Worm (Caenorhabditis elegans): ENCODE results near the gene F58G6.3.
A peak's percentile ranks its signal among the peaks of the same experiment; 100 is the strongest.

The F58G6.3 gene

DNA sequence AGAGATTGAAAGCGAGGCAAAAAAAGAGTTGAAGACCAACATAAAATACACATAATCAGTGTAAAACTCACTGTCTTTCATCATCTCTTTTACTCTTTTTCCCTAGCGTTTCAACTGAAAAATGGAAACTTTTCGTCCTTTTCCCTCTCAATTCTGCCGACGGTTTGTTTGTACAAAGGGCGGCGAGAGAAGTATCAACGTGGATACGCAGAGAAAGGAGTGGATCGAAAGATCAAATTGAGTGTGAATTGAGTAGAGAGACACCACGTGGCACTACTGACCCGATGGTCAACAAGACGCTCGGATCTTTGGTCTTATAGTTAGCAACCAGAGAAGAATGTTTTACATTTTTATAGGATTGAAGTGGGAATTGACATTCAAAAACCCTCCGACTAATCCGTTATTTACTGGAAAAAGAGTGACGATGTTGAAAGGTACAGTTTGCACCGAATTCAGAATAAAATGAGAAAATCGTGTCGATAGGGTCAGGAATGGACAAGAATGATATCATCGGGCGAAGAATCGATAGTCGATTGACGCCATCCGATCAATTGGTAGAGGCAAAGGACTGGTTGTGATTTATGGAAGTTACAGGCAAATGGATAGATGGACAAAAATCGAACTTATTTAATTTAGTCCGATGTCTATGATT lies 17.8 kb downstream of the F58G6.3 start (continued):
- peak; percentile 74 for TF ChIP-seq tbx-2 (tag; optimal IDR thresholded peaks at IDR 0.05)
- TF ChIP-seq ceh-90 (tag; optimal IDR thresholded peaks at IDR 0.05) = no peak
- TF ChIP-seq unc-62 (GFP tag; optimal IDR thresholded peaks at IDR 0.05) = no peak
- no peak for TF ChIP-seq zip-4 (GFP tag; optimal IDR thresholded peaks at IDR 0.05)
- peak in 2 of 3 experiments; percentile 14 to 39 for TF ChIP-seq dpl-1 (GFP tag; optimal IDR thresholded peaks at IDR 0.05)
- 0 out of 2 replicates have a peak, but pooled peaks have one; percentile 10 for TF ChIP-seq ceh-88 (GFP tag; IDR thresholded peaks at IDR 0.05)
- no peak for TF ChIP-seq egl-13 (tag; optimal IDR thresholded peaks at IDR 0.05)
- no peak for TF ChIP-seq dsc-1 (tag; optimal IDR thresholded peaks at IDR 0.05)
- no peak for TF ChIP-seq nhr-76 (tag; optimal IDR thresholded peaks at IDR 0.05)
- no peak for TF ChIP-seq mef-2 (tag; optimal IDR thresholded peaks at IDR 0.05)
- TF ChIP-seq snu-23 (GFP tag; optimal IDR thresholded peaks at IDR 0.05) = peak; percentile 83
- peak; percentile 30 for TF ChIP-seq rnt-1 (tag; optimal IDR thresholded peaks at IDR 0.05)
- peak in 1 of 2 experiments; percentile 69 for TF ChIP-seq lin-35 (GFP tag; optimal IDR thresholded peaks at IDR 0.05)
- no peak for TF ChIP-seq aha-1 (tag; optimal IDR thresholded peaks at IDR 0.05)
- TF ChIP-seq lir-3 (tag; optimal IDR thresholded peaks at IDR 0.05; ENCODE audit: poor library complexity) = peak; percentile 29
- no peak for TF ChIP-seq sup-37 (GFP tag; optimal IDR thresholded peaks at IDR 0.05)
- no peak for TF ChIP-seq ceh-8 (GFP tag; optimal IDR thresholded peaks at IDR 0.05)
- peak in 4 of 6 experiments; percentile 13 to 68 (median 24) for TF ChIP-seq elt-3 (tag; optimal IDR thresholded peaks at IDR 0.05)
- TF ChIP-seq snpc-4 (tag; optimal IDR thresholded peaks at IDR 0.05) = no peak
- TF ChIP-seq unc-30 (tag; optimal IDR thresholded peaks at IDR 0.05) = no peak
- peak; percentile 89 for TF ChIP-seq lin-14 (GFP tag; optimal IDR thresholded peaks at IDR 0.05)
- TF ChIP-seq grh-1 (GFP tag; IDR thresholded peaks at IDR 0.05) = 0 out of 2 replicates have a peak, but pooled peaks have one; percentile 16
- peak; percentile 20 for TF ChIP-seq unc-130 (tag; optimal IDR thresholded peaks at IDR 0.05)
- no peak for TF ChIP-seq nhr-28 (tag; optimal IDR thresholded peaks at IDR 0.05)
- peak; percentile 88 for TF ChIP-seq nhr-71 (tag; optimal IDR thresholded peaks at IDR 0.05)
- TF ChIP-seq unc-86 (tag; optimal IDR thresholded peaks at IDR 0.05) = no peak
- peak; percentile 16 for TF ChIP-seq fos-1 (tag; optimal IDR thresholded peaks at IDR 0.05)
- no peak for TF ChIP-seq nhr-12 (tag; optimal IDR thresholded peaks at IDR 0.05)
- TF ChIP-seq C16A3.4 (tag; optimal IDR thresholded peaks at IDR 0.05) = peak; percentile 40
- TF ChIP-seq nhr-85 (tag) = peak; percentile 98
- peak; percentile 60 for TF ChIP-seq elt-2 (tag; optimal IDR thresholded peaks at IDR 0.05)
- peak; percentile 10 for TF ChIP-seq jun-1 (tag; optimal IDR thresholded peaks at IDR 0.05)
- TF ChIP-seq zag-1 (tag; optimal IDR thresholded peaks at IDR 0.05) = no peak
- no peak for TF ChIP-seq ces-1 (GFP tag; optimal IDR thresholded peaks at IDR 0.05)
- no peak for TF ChIP-seq Y116A8C.19 (tag; optimal IDR thresholded peaks at IDR 0.05; ENCODE audit: borderline replicate concordance)
- TF ChIP-seq F16B12.6 (tag; optimal IDR thresholded peaks at IDR 0.05) = no peak
- TF ChIP-seq fkh-8 (tag; optimal IDR thresholded peaks at IDR 0.05) = no peak
- TF ChIP-seq ceh-82 (tag; optimal IDR thresholded peaks at IDR 0.05) = no peak
- no peak for TF ChIP-seq hlh-17 (GFP tag; optimal IDR thresholded peaks at IDR 0.05; ENCODE audit: borderline replicate concordance)
- TF ChIP-seq nhr-90 (tag; optimal IDR thresholded peaks at IDR 0.05; ENCODE audit: poor library complexity) = peak; percentile 70
- peak; percentile 7 to 40 for TF ChIP-seq efl-1 (optimal IDR thresholded peaks at IDR 0.05)
- TF ChIP-seq efl-1 (GFP tag; optimal IDR thresholded peaks at IDR 0.05 in 1 of 2) = peak; percentile 6 to 87

ce11 chrIV:9672434-9672833 lies 19.1 kb downstream of the F58G6.3 start:
- TF ChIP-seq fos-1 (tag; optimal IDR thresholded peaks at IDR 0.05) = no peak
- TF ChIP-seq fkh-10 (GFP tag; optimal IDR thresholded peaks at IDR 0.05) = no peak
- no peak for TF ChIP-seq F16B12.6 (tag; optimal IDR thresholded peaks at IDR 0.05)
- TF ChIP-seq Y116A8C.19 (tag; optimal IDR thresholded peaks at IDR 0.05; ENCODE audit: borderline replicate concordance) = no peak
- no peak for TF ChIP-seq jun-1 (tag; optimal IDR thresholded peaks at IDR 0.05)
- TF ChIP-seq lin-14 (GFP tag; optimal IDR thresholded peaks at IDR 0.05) = peak; percentile 73
- TF ChIP-seq C16A3.4 (tag; optimal IDR thresholded peaks at IDR 0.05) = peak; percentile 22
- TF ChIP-seq dpl-1 (GFP tag; optimal IDR thresholded peaks at IDR 0.05) = peak in 1 of 3 experiments; percentile 21
- peak; percentile 69 to 82 for TF ChIP-seq lsy-2 (tag; optimal IDR thresholded peaks at IDR 0.05)
- no peak for TF ChIP-seq hpl-2 (GFP tag; optimal IDR thresholded peaks at IDR 0.05)
- TF ChIP-seq snpc-4 (tag; optimal IDR thresholded peaks at IDR 0.05) = no peak
- no peak for TF ChIP-seq sptf-1 (tag; optimal IDR thresholded peaks at IDR 0.05)
- TF ChIP-seq efl-1 (optimal IDR thresholded peaks at IDR 0.05) = no peak
- no peak for TF ChIP-seq efl-1 (GFP tag; optimal IDR thresholded peaks at IDR 0.05 in 1 of 2)
- TF ChIP-seq zip-4 (GFP tag; optimal IDR thresholded peaks at IDR 0.05) = no peak
- TF ChIP-seq aly-2 (tag; optimal IDR thresholded peaks at IDR 0.05) = no peak
- no peak for TF ChIP-seq swsn-7 (tag; optimal IDR thresholded peaks at IDR 0.05)
- TF ChIP-seq blmp-1 (tag; optimal IDR thresholded peaks at IDR 0.05) = peak; percentile 90
- TF ChIP-seq elt-2 (tag; optimal IDR thresholded peaks at IDR 0.05) = no peak
- no peak for TF ChIP-seq vab-15 (tag; optimal IDR thresholded peaks at IDR 0.05)
- no peak for TF ChIP-seq rnt-1 (tag; optimal IDR thresholded peaks at IDR 0.05)
- no peak for TF ChIP-seq dsc-1 (tag; optimal IDR thresholded peaks at IDR 0.05)
- TF ChIP-seq mab-9 (GFP tag; IDR thresholded peaks at IDR 0.05) = no peak

All from whole organism, L1 larva.